Worm (Caenorhabditis elegans) whole organism, L4 larva: Measurements from ENCODE around the gene T14G8.4.

Experiments used
- F44E2.7 ChIP-seq: fragments of 200-800 bp; sonication (Bioruptor generic); IDR thresholded peaks from 2 replicates; pipeline ENCODE4 v2.1.2; 2022; ENCODE audit warnings: missing genetic modification characterization, missing compliant biosample characterization
- R02D3.7 ChIP-seq: fragments of 150-350 bp; sonication (generic microtip); optimal IDR thresholded peaks from 3 replicates; lab custom pipeline; 2014; ENCODE audit warnings: missing biosample characterization, missing genetic modification characterization
- Y105C5A.15 ChIP-seq: fragments of 200-800 bp; sonication (Bioruptor generic); IDR thresholded peaks from 2 replicates; pipeline ENCODE4 v1.3.6; 2022; ENCODE audit warnings: missing genetic modification characterization, missing compliant biosample characterization
- Y5F2A.4 ChIP-seq: fragments of 200-800 bp; sonication (Bioruptor generic); optimal IDR thresholded peaks from 2 replicates; lab custom pipeline; 2018; ENCODE audit warnings: mild to moderate bottlenecking, missing genetic modification characterization, missing compliant biosample characterization
- Y75B8A.6 ChIP-seq: fragments of 200-800 bp; sonication (Bioruptor generic); IDR thresholded peaks from 2 replicates; pipeline ENCODE4 v1.3.6; 2022; ENCODE audit warnings: missing genetic modification reagents, missing genetic modification characterization, missing compliant biosample characterization
- aha-1 ChIP-seq: fragments of 150-350 bp; peaks from one replicate; lab custom pipeline; 2014; ENCODE audit warnings: missing biosample characterization, missing genetic modification characterization
- aly-2 ChIP-seq: sonication (generic microtip); optimal IDR thresholded peaks from 2 replicates; lab custom pipeline; 2018; ENCODE audit warnings: missing biosample characterization, missing genetic modification characterization
- ama-1 ChIP-seq: fragments of 150-350 bp; optimal IDR thresholded peaks from 2 replicates; lab custom pipeline; 2014; ENCODE audit warnings: inconsistent platforms, mixed read lengths
- ceh-20 ChIP-seq: fragments of 200-800 bp; sonication (Bioruptor generic); IDR thresholded peaks from 2 replicates; pipeline ENCODE4 v1.3.6; 2022; ENCODE audit warnings: missing genetic modification reagents, missing genetic modification characterization, missing compliant biosample characterization
- ctbp-1 ChIP-seq: fragments of 200-800 bp; sonication (Bioruptor generic); IDR thresholded peaks from 2 replicates; pipeline ENCODE4 v1.3.6; 2022; ENCODE audit warnings: missing genetic modification reagents, missing genetic modification characterization, missing compliant biosample characterization
- daf-12 ChIP-seq: fragments of 150-350 bp; optimal IDR thresholded peaks from 2 replicates; lab custom pipeline; 2014; ENCODE audit warnings: missing biosample characterization, missing genetic modification reagents, missing genetic modification characterization
- daf-16 ChIP-seq, 3 experiments: sonication (generic microtip); optimal IDR thresholded peaks; 2 replicates each; lab custom pipeline; 2016 to 2017; ENCODE audit warnings: missing genetic modification characterization in 3 of 3, missing genetic modification reagents in 3 of 3, mild to moderate bottlenecking in 2 of 3, missing compliant biosample characterization in 2 of 3, missing biosample characterization in 1 of 3, moderate library complexity in 1 of 3
- dmd-6 ChIP-seq: fragments of 200-800 bp; sonication (Bioruptor generic); IDR thresholded peaks from 2 replicates; pipeline ENCODE4 v1.3.6; 2022; ENCODE audit warnings: missing genetic modification reagents, missing genetic modification characterization, missing compliant biosample characterization
- duxl-1 ChIP-seq: sonication (generic microtip); optimal IDR thresholded peaks from 2 replicates; lab custom pipeline; 2016; ENCODE audit warnings: mild to moderate bottlenecking, missing genetic modification characterization, moderate library complexity, missing compliant biosample characterization; ENCODE audit not compliant: poor library complexity
- dve-1 ChIP-seq: sonication (generic microtip); optimal IDR thresholded peaks from 2 replicates; lab custom pipeline; 2017; ENCODE audit warnings: antibody characterized with exemption, mild to moderate bottlenecking, missing genetic modification characterization, missing compliant biosample characterization; ENCODE audit not compliant: insufficient read depth
- fkh-10 ChIP-seq: fragments of 150-350 bp; optimal IDR thresholded peaks from 2 replicates; lab custom pipeline; 2014; ENCODE audit warnings: missing biosample characterization, missing genetic modification reagents, missing genetic modification characterization
- hlh-11 ChIP-seq: fragments of 200-800 bp; sonication (Bioruptor generic); optimal IDR thresholded peaks from 2 replicates; lab custom pipeline; 2018; ENCODE audit warnings: mild to moderate bottlenecking, missing genetic modification characterization, missing compliant biosample characterization
- hlh-30 ChIP-seq: sonication (generic microtip); optimal IDR thresholded peaks from 2 replicates; lab custom pipeline; 2017; ENCODE audit warnings: antibody characterized with exemption, mild to moderate bottlenecking, missing genetic modification characterization, missing compliant biosample characterization; ENCODE audit not compliant: insufficient read depth
- jun-1 ChIP-seq: fragments of 150-350 bp; optimal IDR thresholded peaks from 2 replicates; lab custom pipeline; 2014; ENCODE audit warnings: missing biosample characterization, missing genetic modification reagents, missing genetic modification characterization
- lim-7 ChIP-seq: fragments of 200-800 bp; sonication (Bioruptor generic); IDR thresholded peaks from 2 replicates; pipeline ENCODE4 v1.3.6; 2022; ENCODE audit warnings: missing genetic modification characterization, missing compliant biosample characterization
- lin-13 ChIP-seq: fragments of 150-350 bp; optimal IDR thresholded peaks from 2 replicates; lab custom pipeline; 2014; ENCODE audit warnings: missing biosample characterization, missing genetic modification reagents, missing genetic modification characterization
- lin-38 ChIP-seq: fragments of 200-800 bp; sonication (Bioruptor generic); IDR thresholded peaks from 2 replicates; pipeline ENCODE4 v1.3.6; 2022; ENCODE audit warnings: missing genetic modification reagents, missing genetic modification characterization, missing compliant biosample characterization
- madf-5 ChIP-seq, 2 experiments: fragments of 200-800 bp; sonication (Bioruptor generic); IDR thresholded peaks; 2 replicates each; pipeline ENCODE4 v1.3.6; 2022; ENCODE audit warnings: missing compliant biosample characterization in 2 of 2, missing genetic modification characterization in 2 of 2
- mdl-1 ChIP-seq, 2 experiments: fragments of 150-350 bp in 1 of 2; sonication (generic microtip) in 1 of 2; optimal IDR thresholded peaks; 2 replicates each; lab custom pipeline; 2014 to 2017; ENCODE audit warnings: missing biosample characterization in 2 of 2, missing genetic modification characterization in 2 of 2
- mep-1 ChIP-seq: fragments of 150-350 bp; sonication (generic microtip); optimal IDR thresholded peaks from 3 replicates; lab custom pipeline; 2014; ENCODE audit warnings: missing biosample characterization, missing genetic modification characterization
- mxl-2 ChIP-seq: fragments of 200-800 bp; sonication (Bioruptor generic); conservative IDR thresholded peaks from 2 replicates; pipeline ENCODE4 v1.3.6; 2022; ENCODE audit warnings: missing genetic modification reagents, missing genetic modification characterization, missing compliant biosample characterization
- mxl-3 ChIP-seq: fragments of 200-800 bp; sonication (Bioruptor generic); optimal IDR thresholded peaks from 2 replicates; lab custom pipeline; 2018; ENCODE audit warnings: mild to moderate bottlenecking, missing genetic modification characterization, missing compliant biosample characterization
- nhr-10 ChIP-seq: fragments of 150-350 bp; optimal IDR thresholded peaks from 2 replicates; lab custom pipeline; 2014; ENCODE audit warnings: missing biosample characterization, missing genetic modification characterization
- nhr-11 ChIP-seq: fragments of 150-350 bp; optimal IDR thresholded peaks from 2 replicates; lab custom pipeline; 2014; ENCODE audit warnings: missing biosample characterization, missing genetic modification characterization
- nhr-28 ChIP-seq: fragments of 150-350 bp; optimal IDR thresholded peaks from 2 replicates; lab custom pipeline; 2014; ENCODE audit warnings: missing biosample characterization, missing genetic modification characterization
- nhr-48 ChIP-seq: sonication (generic microtip); optimal IDR thresholded peaks from 2 replicates; lab custom pipeline; 2016; ENCODE audit warnings: mild to moderate bottlenecking, missing genetic modification characterization, missing compliant biosample characterization
- nhr-77 ChIP-seq: fragments of 150-350 bp; optimal IDR thresholded peaks from 2 replicates; lab custom pipeline; 2014; ENCODE audit warnings: missing biosample characterization, missing genetic modification characterization
- pha-4 ChIP-seq, 2 experiments: fragments of 150-350 bp in 1 of 2; fragments of 200-800 bp in 1 of 2; sonication (Bioruptor generic) in 1 of 2; IDR thresholded peaks in 1 of 2; optimal IDR thresholded peaks in 1 of 2; 2 replicates each; pipeline versions ENCODE4 v1.3.6 to Lab custom; 2014 to 2022; ENCODE audit warnings: missing genetic modification characterization in 2 of 2, missing genetic modification reagents in 2 of 2, missing biosample characterization in 1 of 2, missing compliant biosample characterization in 1 of 2
- php-3 ChIP-seq: fragments of 200-800 bp; sonication (Bioruptor generic); IDR thresholded peaks from 2 replicates; pipeline ENCODE4 v1.3.6; 2022; ENCODE audit warnings: missing genetic modification reagents, missing genetic modification characterization, missing compliant biosample characterization
- pqm-1 ChIP-seq: sonication (generic microtip); optimal IDR thresholded peaks from 2 replicates; lab custom pipeline; 2017; ENCODE audit warnings: missing biosample characterization, missing genetic modification characterization
- rbr-2 ChIP-seq: sonication (generic microtip); optimal IDR thresholded peaks from 2 replicates; lab custom pipeline; 2016; ENCODE audit warnings: missing genotype, missing genetic modification characterization, missing compliant biosample characterization
- sdz-12 ChIP-seq: fragments of 200-800 bp; sonication (Bioruptor generic); optimal IDR thresholded peaks from 2 replicates; lab custom pipeline; 2018; ENCODE audit warnings: mild to moderate bottlenecking, missing genetic modification characterization, missing compliant biosample characterization
- set-16 ChIP-seq: fragments of 200-800 bp; sonication (Bioruptor generic); IDR thresholded peaks from 2 replicates; pipeline ENCODE4 v1.3.6; 2022; ENCODE audit warnings: missing genetic modification reagents, missing genetic modification characterization, missing compliant biosample characterization
- skn-1 ChIP-seq: fragments of 150-350 bp; optimal IDR thresholded peaks from 2 replicates; lab custom pipeline; 2014; ENCODE audit warnings: missing biosample characterization, missing genetic modification characterization
- spr-1 ChIP-seq: sonication (generic microtip); optimal IDR thresholded peaks from 2 replicates; lab custom pipeline; 2016; ENCODE audit warnings: mild to moderate bottlenecking, missing genetic modification characterization, missing compliant biosample characterization
- spr-3 ChIP-seq: fragments of 200-800 bp; sonication (Bioruptor generic); optimal IDR thresholded peaks from 2 replicates; lab custom pipeline; 2018; ENCODE audit warnings: mild to moderate bottlenecking, missing genetic modification characterization, missing compliant biosample characterization
- tra-1 ChIP-seq: fragments of 200-800 bp; sonication (Bioruptor generic); IDR thresholded peaks from 2 replicates; pipeline ENCODE4 v1.3.6; 2022; ENCODE audit warnings: missing genetic modification reagents, missing genetic modification characterization, missing compliant biosample characterization
- unc-130 ChIP-seq: sonication (generic microtip); optimal IDR thresholded peaks from 2 replicates; lab custom pipeline; 2016; ENCODE audit warnings: missing genetic modification reagents, missing genetic modification characterization, missing compliant biosample characterization
- unc-39 ChIP-seq: sonication (generic microtip); optimal IDR thresholded peaks from 2 replicates; lab custom pipeline; 2017; ENCODE audit warnings: missing biosample characterization, missing genetic modification characterization
- zfp-2 ChIP-seq: sonication (generic microtip); optimal IDR thresholded peaks from 2 replicates; lab custom pipeline; 2016; ENCODE audit warnings: mild to moderate bottlenecking, missing genetic modification characterization, missing compliant biosample characterization
- zip-11 ChIP-seq: fragments of 200-800 bp; sonication (Bioruptor generic); IDR thresholded peaks from 2 replicates; pipeline ENCODE4 v1.3.6; 2022; ENCODE audit warnings: missing genetic modification characterization, missing compliant biosample characterization
- ztf-11 ChIP-seq: fragments of 150-350 bp; optimal IDR thresholded peaks from 2 replicates; lab custom pipeline; 2014; ENCODE audit warnings: missing biosample characterization, missing genetic modification characterization

The T14G8.4 gene

ce11 chrX:12877930-12878329 lies 14.2 kb upstream of the T14G8.4 start (continued):
- TF ChIP-seq Y75B8A.6 (GFP tag; lab: Robert Waterston, UW) (no peak), php-3 (GFP tag; lab: Robert Waterston, UW) (no peak), spr-3 (GFP tag; lab: Kevin White, UChicago) (no peak), Y5F2A.4 (GFP tag; lab: Kevin White, UChicago) (no peak), fkh-10 (GFP tag; lab: Kevin White, UChicago) (no peak), lin-38 (GFP tag; lab: Robert Waterston, UW) (no peak), unc-130 (GFP tag; lab: Kevin White, UChicago) (no peak), hlh-11 (tag; lab: Kevin White, UChicago) (peak; percentile 69), jun-1 (tag; lab: Kevin White, UChicago) (no peak), zip-11 (no peak), lin-13 (GFP tag; lab: Kevin White, UChicago) (no peak), hlh-30 (tag; lab: Kevin White, UChicago) (peak; percentile 67), F44E2.7 (GFP tag; lab: Robert Waterston, UW) (no peak), lim-7 (GFP tag; lab: Robert Waterston, UW) (no peak), pqm-1 (peak; percentile 48), zfp-2 (no peak), tra-1 (peak; percentile 50; the same call in 1 of the 2 replicates), spr-1 (tag; lab: Kevin White, UChicago) (no peak), dve-1 (tag; lab: Kevin White, UChicago) (peak; percentile 33), ztf-11 (tag; lab: Kevin White, UChicago) (no peak), skn-1 (tag; lab: Kevin White, UChicago) (no peak), nhr-28 (tag; lab: Kevin White, UChicago) (peak; percentile 9), duxl-1 (tag; lab: Kevin White, UChicago) (no peak), mxl-2 (GFP tag; lab: Robert Waterston, UW) (no peak), aha-1 (tag; lab: Kevin White, UChicago) (no peak), unc-39 (no peak), ceh-20 (GFP tag; lab: Robert Waterston, UW) (no peak), aly-2 (tag; lab: Kevin White, UChicago) (no peak)

ce11 chrX:12876795-12877530 lies 13.3 kb upstream of the T14G8.4 start, which contains the start of gene bcat-1:
bcat-1 (plus strand) TSS chrX:12877480.
- TF ChIP-seq Y105C5A.15 (GFP tag; lab: Robert Waterston, UW) (no peak), ctbp-1 (GFP tag; lab: Robert Waterston, UW) (peak; percentile 55; the same call in 1 of the 2 replicates), daf-16 (GFP tag; optimal IDR thresholded peaks at IDR 0.05; lab: Kevin White, UChicago) (peak in 1 of 2 experiments; percentile 73), daf-16 (tag; optimal IDR thresholded peaks at IDR 0.05; lab: Kevin White, UChicago) (peak; percentile 64), nhr-77 (peak; percentile 66), ceh-20 (GFP tag; lab: Robert Waterston, UW) (peak; percentile 51), daf-12 (tag; lab: Kevin White, UChicago) (no peak), pha-4 (GFP tag; IDR thresholded peaks at IDR 0.05; lab: Robert Waterston, UW) (peak; percentile 54), pha-4 (tag; optimal IDR thresholded peaks at IDR 0.05; lab: Kevin White, UChicago) (no peak), mdl-1 (tag; optimal IDR thresholded peaks at IDR 0.05; lab: Kevin White, UChicago) (peak; percentile 88 to 97), ama-1 (lab: Kevin White, UChicago) (no peak), madf-5 (GFP tag; IDR thresholded peaks at IDR 0.05; lab: Robert Waterston, UW) (0 out of 4 replicates have a peak, but pooled peaks of 1 of the 2 experiments have one; percentile 16), dve-1 (tag; lab: Kevin White, UChicago) (peak; percentile 64), nhr-11 (peak; percentile 66), sdz-12 (GFP tag; lab: Kevin White, UChicago) (no peak), mxl-3 (GFP tag; lab: Kevin White, UChicago) (peak; percentile 92), set-16 (GFP tag; lab: Robert Waterston, UW) (peak; percentile 99), rbr-2 (tag; lab: Kevin White, UChicago) (peak; percentile 64), php-3 (GFP tag; lab: Robert Waterston, UW) (peak; percentile 68), nhr-48 (tag; lab: Kevin White, UChicago) (peak; percentile 28), dmd-6 (GFP tag; lab: Robert Waterston, UW) (peak; percentile 64), nhr-10 (tag; lab: Kevin White, UChicago) (peak; percentile 32), mep-1 (peak; percentile 78), spr-3 (GFP tag; lab: Kevin White, UChicago) (peak; percentile 64), lin-38 (GFP tag; lab: Robert Waterston, UW) (peak; percentile 44), nhr-28 (tag; lab: Kevin White, UChicago) (peak; percentile 44), R02D3.7 (tag; lab: Kevin White, UChicago) (no peak), lin-13 (GFP tag; lab: Kevin White, UChicago) (no peak), aha-1 (tag; lab: Kevin White, UChicago) (peak; percentile 98), hlh-11 (tag; lab: Kevin White, UChicago) (peak; percentile 90)
